Fruit fly (Drosophila melanogaster) whole organism, wandering third instar larva: Measurements from ENCODE around the gene CG33932.

Source experiments
- Abd-B ChIP-seq: fragments of >200 bp; optimal IDR thresholded peaks from 2 replicates; lab custom pipeline; 2017; ENCODE audit warnings: missing biosample characterization, missing genetic modification characterization
- CG32264 ChIP-seq: fragments of 200-800 bp; sonication (Bioruptor generic); optimal IDR thresholded peaks from 2 replicates; lab custom pipeline; 2016; ENCODE audit warnings: missing biosample characterization, missing genetic modification characterization
- CrebA ChIP-seq: fragments of 200-800 bp; sonication (Bioruptor generic); optimal IDR thresholded peaks from 2 replicates; lab custom pipeline; 2016; ENCODE audit warnings: missing biosample characterization, mild to moderate bottlenecking, missing genetic modification characterization, borderline replicate concordance
- Dfd ChIP-seq: fragments of >200 bp; optimal IDR thresholded peaks from 2 replicates; lab custom pipeline; 2017; ENCODE audit warnings: missing biosample characterization, missing genetic modification characterization
- Dif ChIP-seq: fragments of 200-275, 200-300 bp; sonication (Bioruptor generic); optimal IDR thresholded peaks from 2 replicates; lab custom pipeline; 2018; ENCODE audit warnings: missing biosample characterization, missing genetic modification characterization; ENCODE audit not compliant: partially characterized antibody
- GATAd ChIP-seq: sonication (Bioruptor generic); optimal IDR thresholded peaks from 2 replicates; lab custom pipeline; 2016; ENCODE audit warnings: missing biosample characterization, missing genetic modification characterization
- Hnf4 ChIP-seq: fragments of 200-800 bp; sonication (Bioruptor generic); optimal IDR thresholded peaks from 2 replicates; lab custom pipeline; 2016; ENCODE audit warnings: missing biosample characterization, mild to moderate bottlenecking, missing genetic modification characterization
- Hr83 ChIP-seq: fragments of 200-300 bp; sonication (Bioruptor generic); optimal IDR thresholded peaks from 2 replicates; lab custom pipeline; 2016; ENCODE audit warnings: missing biosample characterization, mild to moderate bottlenecking, missing genetic modification characterization, moderate library complexity; ENCODE audit not compliant: poor library complexity, severe bottlenecking
- Jra ChIP-seq: sonication (Bioruptor generic); optimal IDR thresholded peaks from 2 replicates; lab custom pipeline; 2016; ENCODE audit warnings: missing biosample characterization, missing genetic modification characterization
- Mio ChIP-seq: sonication (Bioruptor generic); optimal IDR thresholded peaks from 2 replicates; lab custom pipeline; 2016; ENCODE audit warnings: missing biosample characterization, missing genetic modification characterization
- N ChIP-seq: fragments of >200 bp; optimal IDR thresholded peaks from 2 replicates; lab custom pipeline; 2018; ENCODE audit warnings: missing biosample characterization, missing external identifiers, missing genetic modification characterization
- Rel ChIP-seq, 2 experiments: fragments of 200-800 bp; sonication (Bioruptor generic) in 1 of 2; optimal IDR thresholded peaks; 2 replicates in 1 of 2; 3 replicates in 1 of 2; lab custom pipeline; 2016 to 2019; ENCODE audit warnings: mild to moderate bottlenecking in 2 of 2, missing biosample characterization in 2 of 2, missing genetic modification characterization in 2 of 2, moderate library complexity in 1 of 2
- Vsx2 ChIP-seq: fragments of 200-300, 225-300 bp; sonication (Bioruptor generic); optimal IDR thresholded peaks from 2 replicates; lab custom pipeline; 2018; ENCODE audit warnings: missing biosample characterization, missing genetic modification characterization; ENCODE audit not compliant: partially characterized antibody
- br ChIP-seq: fragments of 200-800 bp; sonication (Bioruptor generic); optimal IDR thresholded peaks from 2 replicates; lab custom pipeline; 2016; ENCODE audit warnings: missing biosample characterization, missing genetic modification characterization
- brk ChIP-seq: fragments of 200-800 bp; sonication (Bioruptor generic); optimal IDR thresholded peaks from 2 replicates; lab custom pipeline; 2016; ENCODE audit warnings: missing biosample characterization, mild to moderate bottlenecking, missing genetic modification characterization
- dl ChIP-seq, 2 experiments: fragments of 175-275, 200-275 bp in 1 of 2; fragments of 200-275 bp in 1 of 2; sonication (Bioruptor generic); optimal IDR thresholded peaks; lab custom pipeline; 2018; ENCODE audit warnings: mild to moderate bottlenecking in 2 of 2, missing biosample characterization in 2 of 2, missing genetic modification characterization in 2 of 2, moderate library complexity in 2 of 2; ENCODE audit not compliant: partially characterized antibody in 2 of 2, insufficient read depth in 1 of 2
- dsf ChIP-seq: sonication (Bioruptor generic); optimal IDR thresholded peaks from 2 replicates; lab custom pipeline; 2016; ENCODE audit warnings: missing biosample characterization, missing genetic modification characterization, borderline replicate concordance
- ey ChIP-seq: fragments of 200-800 bp; sonication (Bioruptor generic); optimal IDR thresholded peaks from 2 replicates; lab custom pipeline; 2016; ENCODE audit warnings: missing biosample characterization, missing genetic modification characterization
- fru ChIP-seq: fragments of 200-800 bp; sonication (Bioruptor generic); optimal IDR thresholded peaks from 3 replicates; lab custom pipeline; 2016; ENCODE audit warnings: missing biosample characterization, mild to moderate bottlenecking, missing genetic modification characterization
- h ChIP-seq: fragments of 200-800 bp; sonication (Bioruptor generic); optimal IDR thresholded peaks from 3 replicates; lab custom pipeline; 2016; ENCODE audit warnings: missing biosample characterization, mild to moderate bottlenecking, missing genetic modification characterization
- jim ChIP-seq: fragments of 175-275, 200-325 bp; sonication (Bioruptor generic); optimal IDR thresholded peaks from 2 replicates; lab custom pipeline; 2016; ENCODE audit warnings: missing biosample characterization, mild to moderate bottlenecking, missing genetic modification characterization
- lola ChIP-seq: fragments of >200 bp; optimal IDR thresholded peaks from 2 replicates; lab custom pipeline; 2017; ENCODE audit warnings: missing biosample characterization, missing genetic modification characterization
- psq ChIP-seq: fragments of 200-800 bp; sonication (Bioruptor generic); optimal IDR thresholded peaks from 3 replicates; lab custom pipeline; 2017; ENCODE audit warnings: missing biosample characterization, mild to moderate bottlenecking, missing genetic modification characterization, moderate library complexity
- rgr ChIP-seq: fragments of 200-800 bp; sonication (Bioruptor generic); optimal IDR thresholded peaks from 3 replicates; lab custom pipeline; 2016; ENCODE audit warnings: missing biosample characterization, mild to moderate bottlenecking, missing genetic modification characterization
- sage ChIP-seq: fragments of 200-800 bp; sonication (Bioruptor generic); optimal IDR thresholded peaks from 2 replicates; lab custom pipeline; 2016; ENCODE audit warnings: missing biosample characterization, mild to moderate bottlenecking, missing genetic modification characterization
- sv ChIP-seq: fragments of 200-800 bp; sonication (Bioruptor generic); optimal IDR thresholded peaks from 3 replicates; lab custom pipeline; 2016; ENCODE audit warnings: missing biosample characterization, missing genetic modification characterization
- tai ChIP-seq: sonication (Bioruptor generic); optimal IDR thresholded peaks from 2 replicates; lab custom pipeline; 2016; ENCODE audit warnings: missing biosample characterization, missing genetic modification characterization
- usp ChIP-seq: fragments of >200 bp; optimal IDR thresholded peaks from 2 replicates; lab custom pipeline; 2017; ENCODE audit warnings: missing biosample characterization, missing genetic modification characterization

The CG33932 gene

DNA sequence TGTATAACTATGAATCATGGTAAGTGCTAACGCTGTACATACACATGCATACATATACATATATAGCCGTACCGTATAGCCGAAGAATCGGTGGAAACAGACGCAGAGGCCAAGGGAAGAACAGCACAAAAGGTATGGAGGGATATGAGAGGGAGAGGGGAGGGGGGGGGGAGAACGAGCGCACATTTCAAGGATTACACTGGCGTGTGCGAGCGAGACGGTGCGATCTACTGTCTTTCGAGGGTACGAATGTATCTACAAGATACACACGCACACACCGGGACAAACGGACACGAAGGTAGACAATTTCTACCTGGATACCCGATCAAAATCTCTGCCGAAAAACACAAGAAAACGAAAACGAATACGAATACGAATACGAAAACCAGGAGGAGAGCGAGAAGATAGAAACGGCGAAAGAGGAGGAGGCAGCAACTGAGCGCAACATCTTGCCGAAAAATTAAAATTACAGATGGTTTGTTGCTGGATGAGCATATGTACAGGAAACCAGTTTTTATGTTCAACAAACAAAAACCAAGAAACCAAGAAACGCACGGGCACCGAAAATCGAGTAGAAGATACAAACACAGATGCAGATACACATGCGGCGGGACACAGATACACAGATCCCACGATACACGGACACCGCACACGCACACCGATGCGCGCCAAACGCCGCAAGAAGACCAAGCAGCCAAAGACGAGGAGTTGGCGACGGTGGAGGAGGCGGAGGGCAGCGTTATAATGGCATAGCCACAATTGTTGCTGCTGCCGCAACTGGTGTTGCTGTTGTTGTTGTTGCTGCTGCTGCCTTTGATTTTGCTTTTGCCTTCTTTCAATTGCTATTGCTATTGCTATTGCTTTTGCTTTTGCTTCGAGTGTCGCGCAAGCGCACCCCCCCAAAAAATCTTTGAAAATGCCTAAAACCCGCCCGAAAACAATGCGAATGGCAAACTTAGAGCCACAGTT, 29.8 kb downstream of the CG33932 start:
- peak; percentile 47 for TF ChIP-seq Dfd (GFP tag; lab: Kevin White, UChicago)
- peak; percentile 35 for TF ChIP-seq brk (GFP tag; lab: Kevin White, UChicago)
- TF ChIP-seq dl (GFP tag; optimal IDR thresholded peaks at IDR 0.05; lab: Kevin White, UChicago; ENCODE audit: insufficient read depth in 1 of 2, partially characterized antibody in 2 of 2), result peak in 1 of 2 experiments; percentile 6
- no peak for TF ChIP-seq sage (GFP tag; lab: Kevin White, UChicago)
- no peak for TF ChIP-seq Dif (GFP tag; lab: Kevin White, UChicago)
- peak; percentile 14 for TF ChIP-seq Vsx2 (GFP tag; lab: Kevin White, UChicago)
- TF ChIP-seq Mio (GFP tag; lab: Kevin White, UChicago), result no peak
- TF ChIP-seq psq (GFP tag; lab: Kevin White, UChicago), result peak; percentile 99

DNA sequence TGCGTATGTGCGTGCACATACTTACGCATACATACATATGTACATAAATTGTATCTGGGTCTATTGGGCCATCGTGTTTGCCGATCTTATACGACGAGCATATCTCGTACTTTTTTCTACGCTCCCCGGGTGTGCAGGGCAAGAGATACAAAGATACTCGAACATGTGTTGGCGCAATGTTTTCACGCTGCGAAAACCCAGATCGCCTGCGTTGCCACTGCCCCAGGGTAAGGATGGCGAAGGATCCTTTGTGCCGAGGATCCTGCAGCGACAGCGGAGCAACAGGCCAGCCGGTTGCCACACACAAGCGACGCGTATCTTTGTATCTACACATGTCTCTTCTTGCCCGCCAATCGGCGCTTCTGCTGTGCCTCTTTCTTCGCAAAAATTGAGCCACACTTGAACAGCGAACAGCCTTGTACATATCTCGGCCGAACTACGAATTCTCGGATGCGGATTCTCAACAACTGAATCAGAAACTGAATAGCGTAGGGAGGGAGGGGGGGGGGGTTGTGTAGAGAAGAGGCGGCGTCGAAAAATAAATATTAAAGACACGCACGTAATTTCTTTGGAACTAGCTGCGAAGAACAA, 30.9 kb downstream of the CG33932 start:
- TF ChIP-seq psq (GFP tag; lab: Kevin White, UChicago) (peak; percentile 86), Jra (GFP tag; lab: Kevin White, UChicago) (no peak), jim (no peak)

DNA sequence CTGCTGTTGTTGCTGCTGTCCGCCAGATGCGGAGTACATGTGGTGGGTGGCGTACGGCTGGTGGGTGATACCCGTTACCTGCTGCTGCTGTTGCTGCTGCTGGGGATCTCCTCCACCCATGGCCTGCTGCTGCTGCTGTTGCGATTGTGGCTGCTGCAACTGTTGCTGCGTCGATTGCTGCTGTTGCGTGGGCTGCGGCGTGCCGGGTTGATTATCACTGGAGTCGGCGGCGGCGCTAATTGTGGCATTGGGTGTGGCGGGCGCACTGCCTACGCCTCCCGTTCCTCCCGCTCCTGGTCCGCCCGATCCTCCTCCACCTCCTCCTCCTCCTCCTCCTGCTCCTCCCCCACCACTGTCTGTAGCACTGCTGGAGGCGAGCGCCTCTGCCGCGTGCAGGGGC, 37.6 kb downstream of the CG33932 start:
- TF ChIP-seq sage (GFP tag; lab: Kevin White, UChicago) (no peak), dsf (GFP tag; lab: Kevin White, UChicago) (no peak), Dif (GFP tag; lab: Kevin White, UChicago) (no peak), Dfd (GFP tag; lab: Kevin White, UChicago) (peak; percentile 90), N (GFP tag; lab: Kevin White, UChicago) (no peak), brk (GFP tag; lab: Kevin White, UChicago) (no peak), Rel (GFP tag; optimal IDR thresholded peaks at IDR 0.05; lab: Kevin White, UChicago) (no peak), Rel (tag; optimal IDR thresholded peaks at IDR 0.05; lab: Kevin White, UChicago) (no peak)

DNA sequence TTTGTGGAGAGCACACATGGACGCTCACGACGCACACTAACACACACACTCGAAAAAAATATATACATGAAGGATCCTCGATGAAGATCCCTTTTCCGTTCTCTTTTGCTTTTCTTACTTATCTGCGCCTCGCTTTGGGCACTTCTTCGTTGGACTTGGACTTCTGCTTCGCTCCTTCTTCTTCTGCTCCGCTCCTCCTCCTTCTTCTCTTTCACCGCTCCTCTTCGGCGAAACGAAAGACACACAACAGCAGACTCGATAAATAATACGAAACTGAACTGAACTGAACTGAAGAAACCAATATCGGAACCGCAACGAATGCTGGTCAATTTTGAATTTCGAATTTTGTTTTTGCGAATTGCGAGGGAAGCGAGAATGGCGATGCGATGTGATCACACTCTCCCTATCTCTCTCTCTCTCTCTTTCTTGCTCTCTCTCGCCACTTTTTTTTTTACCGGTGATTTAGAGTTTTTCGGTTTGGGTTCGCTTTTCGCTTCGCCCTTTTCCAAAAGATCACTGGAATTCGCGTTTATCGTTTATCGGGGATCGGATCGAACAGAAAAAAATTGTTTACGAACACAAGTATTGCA, 38.6 kb downstream of the CG33932 start:
- TF ChIP-seq psq (GFP tag; lab: Kevin White, UChicago), result peak; percentile 93
- no peak for TF ChIP-seq fru (GFP tag; lab: Kevin White, UChicago)
- no peak for TF ChIP-seq h
- no peak for TF ChIP-seq Hr83
- no peak for TF ChIP-seq CrebA (GFP tag; lab: Kevin White, UChicago)
- no peak for TF ChIP-seq lola (GFP tag; lab: Kevin White, UChicago)
- no peak for TF ChIP-seq usp (GFP tag; lab: Kevin White, UChicago)
- TF ChIP-seq, all 38 proteins: peak for 1

DNA sequence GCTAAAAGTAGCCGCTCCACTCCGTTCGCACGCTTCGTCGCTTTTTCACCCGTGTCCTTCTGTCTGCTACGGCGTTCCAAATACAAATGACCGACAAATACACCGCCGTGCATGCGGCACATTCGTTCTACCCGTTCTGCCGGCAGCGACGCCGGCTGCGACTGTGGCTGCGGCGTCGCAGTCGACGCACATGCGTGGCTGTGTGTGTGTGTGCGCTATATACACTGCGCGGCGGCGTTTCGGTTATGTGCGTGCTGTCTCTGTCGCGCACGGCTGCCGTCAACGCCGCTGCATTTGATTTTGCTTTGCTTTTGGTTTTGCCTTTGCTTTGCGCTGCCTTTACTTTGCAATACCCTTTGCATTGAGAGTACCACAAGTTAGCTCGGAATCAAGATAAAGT, 39.2 kb downstream of the CG33932 start, which contains the start of gene zld:
Gene zld (minus strand): TSS at position 92 of the 400 bp plus-strand sequence.
- no peak for TF ChIP-seq N (GFP tag; lab: Kevin White, UChicago)
- TF ChIP-seq psq (GFP tag; lab: Kevin White, UChicago), result peak; percentile 2
- peak; percentile 9 for TF ChIP-seq Dif (GFP tag; lab: Kevin White, UChicago)
- no peak for TF ChIP-seq Mio (GFP tag; lab: Kevin White, UChicago)

DNA sequence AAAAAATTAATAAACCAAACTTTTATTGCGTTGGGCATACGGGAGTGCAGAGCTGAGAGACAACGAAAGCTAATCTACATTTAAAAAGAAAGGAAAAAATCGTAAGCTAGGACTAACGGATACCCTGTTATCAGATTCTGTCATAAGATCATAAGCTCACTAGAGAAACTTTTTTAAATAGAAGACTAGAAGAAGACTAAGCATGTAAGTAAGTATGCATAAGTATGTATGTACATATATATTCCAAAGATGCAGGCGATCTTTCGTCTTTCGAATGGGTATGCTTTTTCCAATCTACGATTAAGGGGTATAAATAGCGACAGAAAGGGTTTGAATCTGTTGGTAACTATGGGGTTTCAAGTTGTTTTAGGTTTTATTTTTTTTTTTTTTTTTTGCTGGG, 40.6 kb downstream of the CG33932 start:
- no peak for TF ChIP-seq Jra (GFP tag; lab: Kevin White, UChicago)
- TF ChIP-seq h, result no peak
- no peak for TF ChIP-seq brk (GFP tag; lab: Kevin White, UChicago)
- TF ChIP-seq CG32264, result no peak
- no peak for TF ChIP-seq sage (GFP tag; lab: Kevin White, UChicago)
- TF ChIP-seq ey (GFP tag; lab: Kevin White, UChicago), result no peak
- TF ChIP-seq Rel (GFP tag; optimal IDR thresholded peaks at IDR 0.05; lab: Kevin White, UChicago), result no peak
- no peak for TF ChIP-seq Rel (tag; optimal IDR thresholded peaks at IDR 0.05; lab: Kevin White, UChicago)
- no peak for TF ChIP-seq Mio (GFP tag; lab: Kevin White, UChicago)
- TF ChIP-seq lola (GFP tag; lab: Kevin White, UChicago), result no peak
- TF ChIP-seq tai (GFP tag; lab: Kevin White, UChicago), result no peak
- TF ChIP-seq sv (GFP tag; lab: Kevin White, UChicago), result no peak
- TF ChIP-seq GATAd, result no peak
- no peak for TF ChIP-seq CrebA (GFP tag; lab: Kevin White, UChicago)
- no peak for TF ChIP-seq psq (GFP tag; lab: Kevin White, UChicago)
- TF ChIP-seq Hnf4 (GFP tag; lab: Kevin White, UChicago), result no peak
- no peak for TF ChIP-seq br
- no peak for TF ChIP-seq Abd-B (GFP tag; lab: Kevin White, UChicago)
- TF ChIP-seq Hr83, result no peak
- TF ChIP-seq rgr (GFP tag; lab: Kevin White, UChicago), result no peak
- TF ChIP-seq, all 38 proteins: peak for 0
